Worm (Caenorhabditis elegans) whole organism, L1 larva: ENCODE measurements around the gene Y48A6B.3.

Experiments used
- Y116A8C.19 ChIP-seq: sonication (generic microtip); optimal IDR thresholded peaks from 2 replicates; lab custom pipeline; 2016; ENCODE audit warnings: missing compliant biosample characterization, missing genetic modification characterization, borderline replicate concordance
- ama-1 ChIP-seq: fragments of 150-350 bp; optimal IDR thresholded peaks from 2 replicates; lab custom pipeline; 2014
- ceh-63 ChIP-seq: fragments of 200-800 bp; sonication (Bioruptor generic); optimal IDR thresholded peaks from 2 replicates; lab custom pipeline; 2018; ENCODE audit warnings: mild to moderate bottlenecking, missing genetic modification characterization, missing compliant biosample characterization
- ceh-82 ChIP-seq, 3 experiments: fragments of 150-350 bp in 1 of 3; sonication (generic microtip) in 2 of 3; optimal IDR thresholded peaks; 2 replicates each; lab custom pipeline; 2014 to 2017; ENCODE audit warnings: missing biosample characterization in 3 of 3, missing genetic modification characterization in 3 of 3
- ces-1 ChIP-seq: fragments of 150-350 bp; optimal IDR thresholded peaks from 2 replicates; lab custom pipeline; 2014; ENCODE audit warnings: missing biosample characterization, missing genetic modification reagents, missing genetic modification characterization
- dpl-1 ChIP-seq, 3 experiments: fragments of 150-350 bp in 2 of 3; sonication (generic microtip) in 1 of 3; optimal IDR thresholded peaks; 2 replicates each; lab custom pipeline; 2014 to 2017; ENCODE audit warnings: missing biosample characterization in 3 of 3, missing genetic modification characterization in 3 of 3, missing genetic modification reagents in 3 of 3
- dsc-1 ChIP-seq: sonication (generic microtip); optimal IDR thresholded peaks from 2 replicates; lab custom pipeline; 2016; ENCODE audit warnings: mild to moderate bottlenecking, missing genetic modification characterization, missing compliant biosample characterization
- efl-1 ChIP-seq, 4 experiments: fragments of 150-350 bp; optimal IDR thresholded peaks in 3 of 4; peaks in 1 of 4; 1 replicate in 1 of 4; 2 replicates in 3 of 4; lab custom pipeline; 2014; ENCODE audit warnings: missing biosample characterization in 2 of 4, missing genetic modification characterization in 2 of 4, missing genetic modification reagents in 2 of 4
- egl-13 ChIP-seq: sonication (generic microtip); optimal IDR thresholded peaks from 2 replicates; lab custom pipeline; 2016; ENCODE audit warnings: missing genotype, missing genetic modification reagents, missing genetic modification characterization, missing compliant biosample characterization
- egl-27 ChIP-seq, 2 experiments: fragments of 150-350 bp in 1 of 2; sonication (generic microtip); optimal IDR thresholded peaks; 3 replicates each; lab custom pipeline; 2017 to 2018; ENCODE audit warnings: missing biosample characterization in 2 of 2, missing genetic modification characterization in 2 of 2, missing genetic modification reagents in 2 of 2
- elt-2 ChIP-seq: sonication (generic microtip); optimal IDR thresholded peaks from 2 replicates; lab custom pipeline; 2016; ENCODE audit warnings: missing genetic modification characterization, mild to moderate bottlenecking, inconsistent platforms, missing compliant biosample characterization, missing genetic modification reagents
- elt-3 ChIP-seq, 6 experiments: fragments of 150-350 bp in 1 of 6; sonication (generic microtip); optimal IDR thresholded peaks; 2 replicates each; lab custom pipeline; 2017 to 2018; ENCODE audit warnings: missing biosample characterization in 6 of 6, missing genetic modification characterization in 6 of 6, inconsistent platforms in 1 of 6
- ets-5 ChIP-seq: fragments of 200-800 bp; sonication (Bioruptor generic); IDR thresholded peaks from 2 replicates; pipeline ENCODE4 v1.3.6; 2022; ENCODE audit warnings: missing genetic modification characterization, missing compliant biosample characterization
- fkh-4 ChIP-seq: sonication (generic microtip); optimal IDR thresholded peaks from 2 replicates; lab custom pipeline; 2016; ENCODE audit warnings: missing compliant biosample characterization, missing genetic modification characterization, borderline replicate concordance
- fos-1 ChIP-seq: fragments of 150-350 bp; optimal IDR thresholded peaks from 2 replicates; lab custom pipeline; 2014; ENCODE audit warnings: missing biosample characterization, missing genetic modification characterization
- grh-1 ChIP-seq: fragments of 200-800 bp; sonication (Bioruptor generic); IDR thresholded peaks from 2 replicates; pipeline ENCODE4 v1.3.6; 2022; ENCODE audit warnings: missing genetic modification reagents, missing genetic modification characterization, missing compliant biosample characterization
- hlh-17 ChIP-seq: fragments of 200-800 bp; sonication (Bioruptor generic); optimal IDR thresholded peaks from 2 replicates; lab custom pipeline; 2018; ENCODE audit warnings: missing genetic modification characterization, mild to moderate bottlenecking, missing compliant biosample characterization, moderate library complexity, borderline replicate concordance
- hpl-2 ChIP-seq: fragments of 150-350 bp; optimal IDR thresholded peaks from 2 replicates; lab custom pipeline; 2014; ENCODE audit warnings: missing biosample characterization, missing genetic modification reagents, missing genetic modification characterization
- irx-1 ChIP-seq: sonication (generic microtip); optimal IDR thresholded peaks from 2 replicates; lab custom pipeline; 2016; ENCODE audit warnings: missing genetic modification characterization, missing compliant biosample characterization
- isw-1 ChIP-seq: fragments of 200-800 bp; sonication (Bioruptor generic); IDR thresholded peaks from 2 replicates; pipeline ENCODE4 v1.3.6; 2022; ENCODE audit warnings: missing genetic modification characterization, missing compliant biosample characterization
- lin-13 ChIP-seq: fragments of 150-350 bp; optimal IDR thresholded peaks from 2 replicates; lab custom pipeline; 2014; ENCODE audit warnings: missing biosample characterization, missing genetic modification reagents, missing genetic modification characterization
- lin-15B ChIP-seq: fragments of 150-350 bp; sonication (generic microtip); optimal IDR thresholded peaks from 3 replicates; lab custom pipeline; 2014; ENCODE audit warnings: missing biosample characterization, missing genetic modification characterization
- lin-39 ChIP-seq: fragments of 150-350 bp; optimal IDR thresholded peaks from 2 replicates; lab custom pipeline; 2014; ENCODE audit warnings: missing biosample characterization, missing genetic modification reagents, missing genetic modification characterization
- lir-3 ChIP-seq: sonication (generic microtip); optimal IDR thresholded peaks from 2 replicates; lab custom pipeline; 2016; ENCODE audit warnings: mild to moderate bottlenecking, missing genetic modification characterization, moderate library complexity, missing compliant biosample characterization; ENCODE audit not compliant: poor library complexity
- mdl-1 ChIP-seq, 2 experiments: fragments of 150-350 bp; optimal IDR thresholded peaks; 2 replicates each; lab custom pipeline; 2014 to 2017; ENCODE audit warnings: missing biosample characterization in 2 of 2, missing genetic modification characterization in 2 of 2, inconsistent platforms in 1 of 2
- mef-2 ChIP-seq: fragments of 150-350 bp; optimal IDR thresholded peaks from 2 replicates; lab custom pipeline; 2014; ENCODE audit warnings: missing biosample characterization, missing genetic modification characterization
- nhr-11 ChIP-seq: fragments of 150-350 bp; optimal IDR thresholded peaks from 2 replicates; lab custom pipeline; 2014; ENCODE audit warnings: missing biosample characterization, missing genetic modification characterization
- nhr-12 ChIP-seq: sonication (generic microtip); optimal IDR thresholded peaks from 2 replicates; lab custom pipeline; 2017; ENCODE audit warnings: missing biosample characterization, missing genetic modification characterization
- nhr-20 ChIP-seq: sonication (generic microtip); optimal IDR thresholded peaks from 2 replicates; lab custom pipeline; 2016; ENCODE audit warnings: mild to moderate bottlenecking, missing genetic modification characterization, missing compliant biosample characterization
- nhr-28 ChIP-seq: fragments of 150-350 bp; optimal IDR thresholded peaks from 2 replicates; lab custom pipeline; 2014; ENCODE audit warnings: missing biosample characterization, missing genetic modification characterization
- nhr-47 ChIP-seq: sonication (generic microtip); optimal IDR thresholded peaks from 2 replicates; lab custom pipeline; 2016; ENCODE audit warnings: mild to moderate bottlenecking, missing genetic modification characterization, moderate library complexity, missing compliant biosample characterization
- nhr-71 ChIP-seq: sonication (generic microtip); optimal IDR thresholded peaks from 2 replicates; lab custom pipeline; 2016; ENCODE audit warnings: mild to moderate bottlenecking, missing genetic modification characterization, moderate library complexity, missing compliant biosample characterization
- nhr-76 ChIP-seq: sonication (generic microtip); optimal IDR thresholded peaks from 2 replicates; lab custom pipeline; 2017; ENCODE audit warnings: missing biosample characterization, missing genetic modification characterization
- nhr-77 ChIP-seq: fragments of 150-350 bp; optimal IDR thresholded peaks from 2 replicates; lab custom pipeline; 2014; ENCODE audit warnings: missing biosample characterization, missing genetic modification characterization
- nhr-84 ChIP-seq: sonication (generic microtip); optimal IDR thresholded peaks from 2 replicates; lab custom pipeline; 2017; ENCODE audit warnings: missing biosample characterization, missing genetic modification characterization
- pag-3 ChIP-seq: sonication (generic microtip); optimal IDR thresholded peaks from 2 replicates; lab custom pipeline; 2017; ENCODE audit warnings: missing genetic modification characterization, mild to moderate bottlenecking, missing compliant biosample characterization, antibody characterized with exemption, borderline replicate concordance; ENCODE audit not compliant: insufficient read depth
- pax-3 ChIP-seq: fragments of 200-800 bp; sonication (Bioruptor generic); optimal IDR thresholded peaks from 2 replicates; lab custom pipeline; 2018; ENCODE audit warnings: mild to moderate bottlenecking, missing genetic modification characterization, moderate library complexity, missing compliant biosample characterization
- pqm-1 ChIP-seq: sonication (generic microtip); optimal IDR thresholded peaks from 3 replicates; lab custom pipeline; 2017; ENCODE audit warnings: missing biosample characterization, missing genetic modification characterization
- rnt-1 ChIP-seq: sonication (generic microtip); optimal IDR thresholded peaks from 2 replicates; lab custom pipeline; 2016; ENCODE audit warnings: mild to moderate bottlenecking, missing genetic modification characterization, moderate library complexity, missing compliant biosample characterization
- snu-23 ChIP-seq: sonication (generic microtip); optimal IDR thresholded peaks from 2 replicates; lab custom pipeline; 2016; ENCODE audit warnings: missing genetic modification characterization, missing compliant biosample characterization
- sox-4 ChIP-seq: sonication (generic microtip); optimal IDR thresholded peaks from 2 replicates; lab custom pipeline; 2016; ENCODE audit warnings: missing genetic modification characterization, missing compliant biosample characterization
- sup-37 ChIP-seq: fragments of 200-800 bp; sonication (Bioruptor generic); optimal IDR thresholded peaks from 2 replicates; lab custom pipeline; 2018; ENCODE audit warnings: mild to moderate bottlenecking, missing genetic modification characterization, missing compliant biosample characterization
- tbx-2 ChIP-seq: sonication (generic microtip); optimal IDR thresholded peaks from 2 replicates; lab custom pipeline; 2016; ENCODE audit warnings: missing genetic modification characterization, missing compliant biosample characterization
- tlp-1 ChIP-seq: fragments of 150-350 bp; optimal IDR thresholded peaks from 2 replicates; lab custom pipeline; 2014; ENCODE audit warnings: missing biosample characterization, missing genetic modification characterization
- unc-130 ChIP-seq: fragments of 150-350 bp; optimal IDR thresholded peaks from 2 replicates; lab custom pipeline; 2017; ENCODE audit warnings: missing biosample characterization, missing genetic modification characterization, inconsistent platforms
- unc-30 ChIP-seq: sonication (generic microtip); optimal IDR thresholded peaks from 2 replicates; lab custom pipeline; 2017; ENCODE audit warnings: missing biosample characterization, missing genetic modification characterization
- unc-62 ChIP-seq: fragments of 150-350 bp; optimal IDR thresholded peaks from 2 replicates; lab custom pipeline; 2014; ENCODE audit warnings: missing biosample characterization, missing genetic modification reagents, missing genetic modification characterization
- unc-86 ChIP-seq: sonication (generic microtip); optimal IDR thresholded peaks from 2 replicates; lab custom pipeline; 2016; ENCODE audit warnings: missing genetic modification characterization, missing compliant biosample characterization
- vab-15 ChIP-seq: sonication (generic microtip); optimal IDR thresholded peaks from 2 replicates; lab custom pipeline; 2017; ENCODE audit warnings: missing genotype, mild to moderate bottlenecking, missing genetic modification characterization, missing compliant biosample characterization
- zip-4 ChIP-seq: fragments of 200-800 bp; sonication (Bioruptor generic); optimal IDR thresholded peaks from 2 replicates; lab custom pipeline; 2018; ENCODE audit warnings: mild to moderate bottlenecking, missing genetic modification characterization, moderate library complexity, missing compliant biosample characterization
- ztf-11 ChIP-seq, 2 experiments: sonication (generic microtip); optimal IDR thresholded peaks; 2 replicates each; lab custom pipeline; 2016 to 2017; ENCODE audit warnings: missing genetic modification characterization in 2 of 2, missing biosample characterization in 1 of 2, missing compliant biosample characterization in 1 of 2
- ztf-4 ChIP-seq: fragments of 150-350 bp; optimal IDR thresholded peaks from 2 replicates; lab custom pipeline; 2014; ENCODE audit warnings: missing biosample characterization, missing genetic modification characterization

Y48A6B.3 gene

ce11 chrIII:11036132-11036531 lies 28.1 kb downstream of the Y48A6B.3 start:
- TF ChIP-seq mdl-1 (tag; optimal IDR thresholded peaks at IDR 0.05; lab: Kevin White, UChicago) (peak in 1 of 2 experiments; percentile 48), nhr-47 (tag; lab: Kevin White, UChicago) (peak; percentile 84), efl-1 (optimal IDR thresholded peaks at IDR 0.05; lab: Kevin White, UChicago) (peak; percentile 86), efl-1 (GFP tag; optimal IDR thresholded peaks at IDR 0.05 in 1 of 2; lab: Kevin White, UChicago) (peak; percentile 83 to 98), pag-3 (no peak), elt-3 (tag; optimal IDR thresholded peaks at IDR 0.05; lab: Kevin White, UChicago) (peak in 2 of 6 experiments; percentile 57 to 75), snu-23 (GFP tag; lab: Kevin White, UChicago) (peak; percentile 87), pqm-1 (tag; lab: Kevin White, UChicago) (no peak), pax-3 (tag; lab: Kevin White, UChicago) (peak; percentile 38), fos-1 (tag; lab: Kevin White, UChicago) (peak; percentile 50), vab-15 (tag; lab: Kevin White, UChicago) (no peak), fkh-4 (no peak), mef-2 (no peak), ama-1 (no peak), tlp-1 (no peak), ceh-63 (no peak), ztf-11 (tag; optimal IDR thresholded peaks at IDR 0.05; lab: Kevin White, UChicago) (peak in 1 of 2 experiments; percentile 7), ets-5 (GFP tag; lab: Robert Waterston, UW) (no peak), lin-13 (GFP tag; lab: Kevin White, UChicago) (peak; percentile 74), hpl-2 (GFP tag; lab: Kevin White, UChicago) (no peak), nhr-20 (tag; lab: Kevin White, UChicago) (peak; percentile 75), tbx-2 (peak; percentile 78), unc-62 (no peak), egl-13 (tag; lab: Kevin White, UChicago) (no peak), hlh-17 (GFP tag; lab: Kevin White, UChicago) (no peak), nhr-76 (tag; lab: Kevin White, UChicago) (no peak), sup-37 (GFP tag; lab: Kevin White, UChicago) (peak; percentile 36), dsc-1 (tag; lab: Kevin White, UChicago) (peak; percentile 57), egl-27 (tag; optimal IDR thresholded peaks at IDR 0.05; lab: Kevin White, UChicago) (no peak), grh-1 (GFP tag; lab: Robert Waterston, UW) (peak; percentile 60), zip-4 (peak; percentile 27), dpl-1 (GFP tag; optimal IDR thresholded peaks at IDR 0.05; lab: Kevin White, UChicago) (peak; percentile 69 to 83 (median 82)), unc-86 (peak; percentile 80), nhr-84 (tag; lab: Kevin White, UChicago) (no peak), Y116A8C.19 (no peak), rnt-1 (tag; lab: Kevin White, UChicago) (no peak), nhr-77 (tag; lab: Kevin White, UChicago) (peak; percentile 56), ces-1 (no peak), ceh-82 (tag; optimal IDR thresholded peaks at IDR 0.05; lab: Kevin White, UChicago) (peak; percentile 80 to 88 (median 82)), lin-15B (tag; lab: Kevin White, UChicago) (peak; percentile 44), nhr-28 (tag; lab: Kevin White, UChicago) (no peak), ztf-4 (tag; lab: Kevin White, UChicago) (peak; percentile 1), nhr-12 (tag; lab: Kevin White, UChicago) (no peak), lir-3 (tag; lab: Kevin White, UChicago) (no peak), elt-2 (tag; lab: Kevin White, UChicago) (peak; percentile 27), nhr-11 (tag; lab: Kevin White, UChicago) (no peak), unc-30 (no peak), lin-39 (tag; lab: Kevin White, UChicago) (peak; percentile 40), nhr-71 (tag; lab: Kevin White, UChicago) (peak; percentile 83), irx-1 (tag; lab: Kevin White, UChicago) (peak; percentile 66), sox-4 (no peak), isw-1 (GFP tag; lab: Robert Waterston, UW) (peak; percentile 65), unc-130 (tag; lab: Kevin White, UChicago) (peak; percentile 80)
